Worm (Caenorhabditis elegans) whole organism, L2 larva: ENCODE data around the gene flp-1.

Source experiments
- C34F6.9 ChIP-seq: fragments of 150-350 bp; optimal IDR thresholded peaks from 2 replicates; lab custom pipeline; 2014; ENCODE audit warnings: missing biosample characterization, missing genetic modification characterization
- F13H6.1 ChIP-seq: sonication (generic microtip); optimal IDR thresholded peaks from 2 replicates; lab custom pipeline; 2016; ENCODE audit warnings: missing genetic modification characterization, missing compliant biosample characterization
- R02D3.7 ChIP-seq: fragments of 150-350 bp; optimal IDR thresholded peaks from 2 replicates; lab custom pipeline; 2014; ENCODE audit warnings: missing biosample characterization, missing genetic modification characterization
- Y55F3AM.14 ChIP-seq: fragments of 200-800 bp; sonication (Bioruptor generic); optimal IDR thresholded peaks from 2 replicates; lab custom pipeline; 2018; ENCODE audit warnings: mild to moderate bottlenecking, missing genetic modification characterization, missing compliant biosample characterization
- ZK546.5 ChIP-seq: sonication (generic microtip); optimal IDR thresholded peaks from 2 replicates; lab custom pipeline; 2017; ENCODE audit warnings: missing biosample characterization, missing genetic modification characterization
- alr-1 ChIP-seq: fragments of 150-350 bp; optimal IDR thresholded peaks from 2 replicates; lab custom pipeline; 2014; ENCODE audit warnings: missing biosample characterization, missing genetic modification characterization
- aly-2 ChIP-seq: fragments of 150-350 bp; optimal IDR thresholded peaks from 2 replicates; lab custom pipeline; 2014; ENCODE audit warnings: missing biosample characterization, missing genetic modification characterization
- ama-1 ChIP-seq: fragments of 150-350 bp; optimal IDR thresholded peaks from 2 replicates; lab custom pipeline; 2018; ENCODE audit warnings: inconsistent platforms
- blmp-1 ChIP-seq: sonication (generic microtip); optimal IDR thresholded peaks from 2 replicates; lab custom pipeline; 2017; ENCODE audit warnings: missing genetic modification characterization, mild to moderate bottlenecking, missing compliant biosample characterization, antibody characterized with exemption, moderate library complexity; ENCODE audit not compliant: insufficient read depth
- ceh-16 ChIP-seq: fragments of 150-350 bp; optimal IDR thresholded peaks from 2 replicates; lab custom pipeline; 2014; ENCODE audit warnings: missing biosample characterization, missing genetic modification characterization
- ceh-82 ChIP-seq: fragments of 150-350 bp; optimal IDR thresholded peaks from 2 replicates; lab custom pipeline; 2014; ENCODE audit warnings: missing biosample characterization, missing genetic modification characterization
- crh-2 ChIP-seq: sonication (generic microtip); optimal IDR thresholded peaks from 2 replicates; lab custom pipeline; 2017; ENCODE audit warnings: missing biosample characterization, missing genetic modification characterization
- dmd-4 ChIP-seq: sonication (generic microtip); optimal IDR thresholded peaks from 2 replicates; lab custom pipeline; 2017; ENCODE audit warnings: missing biosample characterization, missing genetic modification characterization
- egl-27 ChIP-seq: sonication (generic microtip); optimal IDR thresholded peaks from 3 replicates; lab custom pipeline; 2017; ENCODE audit warnings: missing biosample characterization, missing genetic modification reagents, missing genetic modification characterization
- elt-3 ChIP-seq: sonication (generic microtip); optimal IDR thresholded peaks from 2 replicates; lab custom pipeline; 2017; ENCODE audit warnings: missing biosample characterization, missing genetic modification characterization
- fos-1 ChIP-seq: fragments of 150-350 bp; optimal IDR thresholded peaks from 2 replicates; lab custom pipeline; 2014; ENCODE audit warnings: missing biosample characterization, missing genetic modification characterization
- gmeb-1 ChIP-seq: fragments of 150-350 bp; optimal IDR thresholded peaks from 2 replicates; lab custom pipeline; 2014; ENCODE audit warnings: missing biosample characterization, missing genetic modification characterization
- lin-11 ChIP-seq: fragments of 150-350 bp; sonication (generic microtip); optimal IDR thresholded peaks from 2 replicates; lab custom pipeline; 2014; ENCODE audit warnings: missing biosample characterization, missing genetic modification characterization, inconsistent platforms, mixed read lengths
- lin-13 ChIP-seq: fragments of 150-350 bp; optimal IDR thresholded peaks from 2 replicates; lab custom pipeline; 2014; ENCODE audit warnings: missing biosample characterization, missing genetic modification reagents, missing genetic modification characterization
- lsy-2 ChIP-seq, 2 experiments: fragments of 150-350 bp in 1 of 2; sonication (generic microtip) in 1 of 2; optimal IDR thresholded peaks; 2 replicates each; lab custom pipeline; 2014 to 2017; ENCODE audit warnings: missing biosample characterization in 2 of 2, missing genetic modification characterization in 2 of 2
- mbf-1 ChIP-seq: sonication (generic microtip); optimal IDR thresholded peaks from 2 replicates; lab custom pipeline; 2017; ENCODE audit warnings: missing biosample characterization, missing genetic modification characterization
- nhr-10 ChIP-seq: sonication (generic microtip); optimal IDR thresholded peaks from 2 replicates; lab custom pipeline; 2017; ENCODE audit warnings: missing biosample characterization, missing genetic modification characterization
- nhr-11 ChIP-seq: fragments of 150-350 bp; optimal IDR thresholded peaks from 2 replicates; lab custom pipeline; 2014; ENCODE audit warnings: missing biosample characterization, missing genetic modification characterization
- nhr-12 ChIP-seq: fragments of 150-350 bp; optimal IDR thresholded peaks from 2 replicates; lab custom pipeline; 2014; ENCODE audit warnings: missing biosample characterization, missing genetic modification characterization
- nhr-129 ChIP-seq: fragments of 150-350 bp; optimal IDR thresholded peaks from 2 replicates; lab custom pipeline; 2014; ENCODE audit warnings: missing biosample characterization, missing genetic modification characterization
- nhr-21 ChIP-seq: fragments of 150-350 bp; optimal IDR thresholded peaks from 2 replicates; lab custom pipeline; 2014; ENCODE audit warnings: missing biosample characterization, missing genetic modification characterization
- nhr-23 ChIP-seq: fragments of 150-350 bp; optimal IDR thresholded peaks from 2 replicates; lab custom pipeline; 2014; ENCODE audit warnings: missing biosample characterization, missing genetic modification reagents, missing genetic modification characterization
- nhr-237 ChIP-seq: fragments of 150-350 bp; optimal IDR thresholded peaks from 2 replicates; lab custom pipeline; 2014; ENCODE audit warnings: missing biosample characterization, missing genetic modification characterization
- nhr-6 ChIP-seq: fragments of 150-350 bp; optimal IDR thresholded peaks from 2 replicates; lab custom pipeline; 2014; ENCODE audit warnings: missing biosample characterization, missing genetic modification characterization
- nhr-77 ChIP-seq: fragments of 150-350 bp; optimal IDR thresholded peaks from 2 replicates; lab custom pipeline; 2014; ENCODE audit warnings: missing biosample characterization, missing genetic modification characterization
- peb-1 ChIP-seq: fragments of 150-350 bp; optimal IDR thresholded peaks from 2 replicates; lab custom pipeline; 2014; ENCODE audit warnings: missing biosample characterization, missing genetic modification characterization
- sem-4 ChIP-seq: fragments of 150-350 bp; optimal IDR thresholded peaks from 2 replicates; lab custom pipeline; 2014; ENCODE audit warnings: missing biosample characterization, missing genetic modification reagents, missing genetic modification characterization
- skn-1 ChIP-seq: sonication (generic microtip); optimal IDR thresholded peaks from 2 replicates; lab custom pipeline; 2017; ENCODE audit warnings: missing biosample characterization, missing genetic modification characterization
- sma-3 ChIP-seq: sonication (generic microtip); optimal IDR thresholded peaks from 2 replicates; lab custom pipeline; 2016; ENCODE audit warnings: missing genetic modification reagents, missing genetic modification characterization, missing compliant biosample characterization
- sma-9 ChIP-seq, 2 experiments: fragments of 150-350 bp in 1 of 2; sonication (generic microtip) in 1 of 2; optimal IDR thresholded peaks; 2 replicates each; lab custom pipeline; 2014 to 2016; ENCODE audit warnings: missing genetic modification characterization in 2 of 2, mild to moderate bottlenecking in 1 of 2, missing biosample characterization in 1 of 2, missing compliant biosample characterization in 1 of 2, missing genetic modification reagents in 1 of 2, moderate library complexity in 1 of 2
- snpc-4 ChIP-seq: fragments of 150-350 bp; optimal IDR thresholded peaks from 2 replicates; lab custom pipeline; 2014; ENCODE audit warnings: missing biosample characterization, missing genetic modification characterization
- unc-39 ChIP-seq: fragments of 150-350 bp; optimal IDR thresholded peaks from 2 replicates; lab custom pipeline; 2014; ENCODE audit warnings: missing biosample characterization, missing genetic modification characterization
- unc-55 ChIP-seq: fragments of 150-350 bp; sonication (generic microtip); optimal IDR thresholded peaks from 3 replicates; lab custom pipeline; 2014; ENCODE audit warnings: missing biosample characterization, missing genetic modification reagents, missing genetic modification characterization
- zag-1 ChIP-seq: fragments of 150-350 bp; optimal IDR thresholded peaks from 2 replicates; lab custom pipeline; 2014; ENCODE audit warnings: missing biosample characterization, missing genetic modification characterization
- ztf-1 ChIP-seq: fragments of 200-800 bp; sonication (Bioruptor generic); conservative IDR thresholded peaks from 2 replicates; pipeline ENCODE4 v1.3.6; 2022; ENCODE audit warnings: missing genetic modification characterization, missing compliant biosample characterization
- ztf-11 ChIP-seq: sonication (generic microtip); optimal IDR thresholded peaks from 2 replicates; lab custom pipeline; 2017; ENCODE audit warnings: missing biosample characterization, missing genetic modification characterization
- ztf-4 ChIP-seq: fragments of 150-350 bp; optimal IDR thresholded peaks from 2 replicates; lab custom pipeline; 2014; ENCODE audit warnings: missing biosample characterization, missing genetic modification characterization

The flp-1 gene

ce11 chrIV:9104071-9105016 is 40.2 kb upstream of the flp-1 start, which contains the start of the genes C01F6.14 and fem-3:
Gene C01F6.14, minus strand, starts transcription at chrIV:9104121.
Gene fem-3, plus strand, starts transcription at chrIV:9104966.
- TF ChIP-seq unc-55, result peak; percentile 39
- TF ChIP-seq sma-3, result no peak
- TF ChIP-seq C34F6.9, result peak; percentile 43
- TF ChIP-seq ceh-82 (tag; lab: Kevin White, UChicago), result no peak
- no peak for TF ChIP-seq F13H6.1
- TF ChIP-seq lsy-2 (tag; optimal IDR thresholded peaks at IDR 0.05; lab: Kevin White, UChicago), result peak in 1 of 2 experiments; percentile 40
- no peak for TF ChIP-seq ZK546.5 (tag; lab: Kevin White, UChicago)
- TF ChIP-seq fos-1 (tag; lab: Kevin White, UChicago), result no peak
- peak; percentile 15 for TF ChIP-seq crh-2 (tag; lab: Kevin White, UChicago)

- TF ChIP-seq nhr-237 (no peak), lin-11 (tag; lab: Kevin White, UChicago) (no peak), lsy-2 (tag; optimal IDR thresholded peaks at IDR 0.05; lab: Kevin White, UChicago) (peak in 1 of 2 experiments; percentile 70), dmd-4 (no peak), ceh-16 (tag; lab: Kevin White, UChicago) (no peak), nhr-23 (tag; lab: Kevin White, UChicago) (no peak), ama-1 (lab: Kevin White, UChicago) (no peak), Y55F3AM.14 (GFP tag; lab: Kevin White, UChicago) (no peak), nhr-129 (tag; lab: Kevin White, UChicago) (peak; percentile 65), egl-27 (tag; lab: Kevin White, UChicago) (no peak), gmeb-1 (tag; lab: Kevin White, UChicago) (no peak), ztf-1 (GFP tag; lab: Robert Waterston, UW) (no peak), nhr-6 (tag; lab: Kevin White, UChicago) (no peak), peb-1 (tag; lab: Kevin White, UChicago) (no peak), lin-13 (GFP tag; lab: Kevin White, UChicago) (no peak), fos-1 (tag; lab: Kevin White, UChicago) (peak; percentile 23), mbf-1 (no peak), zag-1 (no peak), sma-3 (no peak), sma-9 (GFP tag; optimal IDR thresholded peaks at IDR 0.05; lab: Kevin White, UChicago) (no peak), sma-9 (tag; optimal IDR thresholded peaks at IDR 0.05; lab: Kevin White, UChicago) (no peak), unc-39 (no peak), skn-1 (tag; lab: Kevin White, UChicago) (no peak), unc-55 (peak; percentile 58), ztf-11 (no peak), crh-2 (tag; lab: Kevin White, UChicago) (peak; percentile 7), ZK546.5 (tag; lab: Kevin White, UChicago) (no peak), F13H6.1 (no peak), nhr-21 (no peak), C34F6.9 (peak; percentile 85), nhr-12 (tag; lab: Kevin White, UChicago) (no peak), elt-3 (no peak), nhr-10 (tag; lab: Kevin White, UChicago) (no peak)
Observed at ce11 chrIV:9107464-9107863, 37.0 kb upstream of the flp-1 start.

DNA sequence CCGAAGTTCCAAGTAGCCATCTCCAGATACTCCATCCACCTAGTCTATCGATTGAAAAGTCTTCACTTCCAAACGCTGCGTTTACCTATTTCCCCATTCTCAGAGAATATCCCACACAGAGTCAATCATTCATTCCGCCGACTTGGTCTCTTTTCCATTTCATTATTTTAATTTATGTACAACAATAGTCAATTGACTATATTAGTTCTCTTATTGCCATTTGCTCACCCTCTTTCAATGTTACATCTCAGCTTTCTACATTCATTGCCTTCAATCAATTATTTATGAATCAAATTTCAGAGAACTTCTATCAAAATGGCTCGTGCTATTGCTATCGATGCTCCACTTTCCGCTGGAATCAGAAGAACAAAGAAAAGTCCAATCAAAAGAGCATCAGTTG is 35.9 kb upstream of the flp-1 start, which contains the start of gene aly-1:
TSS of gene aly-1 (plus strand) at position 301 of the 400 bp plus-strand sequence.
- TF ChIP-seq egl-27 (tag; lab: Kevin White, UChicago) (no peak), aly-2 (tag; lab: Kevin White, UChicago) (no peak), ztf-4 (tag; lab: Kevin White, UChicago) (no peak), sem-4 (tag; lab: Kevin White, UChicago) (no peak), nhr-6 (tag; lab: Kevin White, UChicago) (no peak), fos-1 (tag; lab: Kevin White, UChicago) (no peak), R02D3.7 (tag; lab: Kevin White, UChicago) (no peak), ceh-82 (tag; lab: Kevin White, UChicago) (no peak), unc-39 (no peak), nhr-11 (tag; lab: Kevin White, UChicago) (no peak), zag-1 (no peak), sma-9 (GFP tag; optimal IDR thresholded peaks at IDR 0.05; lab: Kevin White, UChicago) (no peak), sma-9 (tag; optimal IDR thresholded peaks at IDR 0.05; lab: Kevin White, UChicago) (no peak), blmp-1 (tag; lab: Kevin White, UChicago) (no peak), nhr-77 (tag; lab: Kevin White, UChicago) (no peak), alr-1 (tag; lab: Kevin White, UChicago) (no peak), snpc-4 (tag; lab: Kevin White, UChicago) (no peak)
